Worm (Caenorhabditis elegans): ENCODE measurements around the gene abf-3.

DNA sequence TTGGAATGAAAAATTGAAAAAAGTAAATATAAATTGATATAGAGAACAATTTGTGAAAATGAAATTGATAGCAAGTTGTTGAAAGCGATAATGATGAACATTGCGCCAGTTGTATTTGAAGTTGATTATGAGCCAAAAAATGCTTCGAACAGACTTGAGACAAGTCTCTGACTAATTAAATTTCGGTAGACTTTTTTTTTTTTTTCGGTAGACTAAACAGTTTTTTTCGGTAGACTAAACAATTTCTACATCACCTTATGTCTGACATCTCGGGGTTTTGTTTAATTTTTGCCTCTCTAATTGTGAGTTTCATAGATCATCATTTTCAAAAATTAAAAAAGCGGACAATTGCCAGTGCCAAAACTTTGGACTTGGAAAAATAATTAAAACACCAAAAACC, 16.0 kb upstream of the abf-3 start, which contains the start of gene srbc-54:
- TF ChIP-seq crh-2 (tag; optimal IDR thresholded peaks at IDR 0.05) = no peak
- no peak for TF ChIP-seq nhr-77 (tag; optimal IDR thresholded peaks at IDR 0.05)
- TF ChIP-seq nhr-6 (tag; optimal IDR thresholded peaks at IDR 0.05) = no peak
